Fruit fly (Drosophila melanogaster) whole organism, prepupa: ENCODE data around the gene Obp99c.
A peak's percentile ranks its signal among the peaks of the same experiment; 100 is the strongest.

Source experiments
- Blimp-1 ChIP-seq: fragments of 200-800 bp; sonication (Bioruptor generic); optimal IDR thresholded peaks from 3 replicates; lab custom pipeline; 2017; ENCODE audit warnings: missing biosample characterization, missing genetic modification characterization, mild to moderate bottlenecking, moderate library complexity, missing genetic modification reagents
- CG10631 ChIP-seq: fragments of 200-800 bp; sonication (Bioruptor generic); optimal IDR thresholded peaks from 2 replicates; lab custom pipeline; 2016; ENCODE audit warnings: missing biosample characterization, missing genetic modification characterization
- CG10669 ChIP-seq: fragments of 200-800 bp; sonication (Bioruptor generic); optimal IDR thresholded peaks from 3 replicates; lab custom pipeline; 2018; ENCODE audit warnings: missing biosample characterization, mild to moderate bottlenecking, missing genetic modification characterization, moderate library complexity
- CG15336 ChIP-seq: fragments of 200-800 bp; sonication (Bioruptor generic); IDR thresholded peaks from 2 replicates; pipeline ENCODE4 v1.3.6; 2022; ENCODE audit warnings: missing biosample characterization, missing genetic modification characterization
- CG1621 ChIP-seq: fragments of 200-800 bp; sonication (Bioruptor generic); optimal IDR thresholded peaks from 3 replicates; lab custom pipeline; 2018; ENCODE audit warnings: missing biosample characterization, mild to moderate bottlenecking, missing genetic modification characterization
- CG3032 ChIP-seq: fragments of 200-800 bp; optimal IDR thresholded peaks from 2 replicates; lab custom pipeline; 2019; ENCODE audit warnings: missing biosample characterization, mild to moderate bottlenecking, missing genetic modification characterization, moderate library complexity
- CG31627 ChIP-seq: fragments of 200-800 bp; sonication (Bioruptor generic); optimal IDR thresholded peaks from 3 replicates; lab custom pipeline; 2016; ENCODE audit warnings: missing biosample characterization, missing genetic modification characterization
- CG34406 ChIP-seq: fragments of 200-800 bp; sonication (Bioruptor generic); optimal IDR thresholded peaks from 3 replicates; lab custom pipeline; 2016; ENCODE audit warnings: missing biosample characterization, missing genetic modification characterization
- CG3919 ChIP-seq: fragments of 200-800 bp; sonication (Bioruptor generic); optimal IDR thresholded peaks from 3 replicates; lab custom pipeline; 2016; ENCODE audit warnings: missing biosample characterization, missing genetic modification characterization
- CG4318 ChIP-seq: fragments of 200-800 bp; sonication (Bioruptor generic); optimal IDR thresholded peaks from 3 replicates; lab custom pipeline; 2017; ENCODE audit warnings: missing biosample characterization, mild to moderate bottlenecking, missing genetic modification characterization
- CG6163 ChIP-seq: fragments of 200-800 bp; sonication (Bioruptor generic); IDR thresholded peaks from 3 replicates; pipeline ENCODE4 v1.3.6; 2022; ENCODE audit warnings: missing biosample characterization, missing genetic modification characterization
- CG6808 ChIP-seq: fragments of 200-800 bp; sonication (Bioruptor generic); optimal IDR thresholded peaks from 3 replicates; lab custom pipeline; 2017; ENCODE audit warnings: missing biosample characterization, missing genetic modification characterization, mild to moderate bottlenecking, moderate library complexity, missing genetic modification reagents
- CG6854 ChIP-seq: fragments of 200-800 bp; sonication (Bioruptor generic); optimal IDR thresholded peaks from 2 replicates; lab custom pipeline; 2017; ENCODE audit warnings: missing biosample characterization, mild to moderate bottlenecking, missing genetic modification characterization
- CG7368 ChIP-seq: fragments of 200-800 bp; sonication (Bioruptor generic); optimal IDR thresholded peaks from 3 replicates; lab custom pipeline; 2016; ENCODE audit warnings: missing biosample characterization, missing genetic modification characterization
- CG8119 ChIP-seq: fragments of 200-800 bp; sonication (Bioruptor generic); IDR thresholded peaks from 3 replicates; pipeline ENCODE4 v1.3.6; 2022; ENCODE audit warnings: missing biosample characterization, missing genetic modification characterization
- CG8319 ChIP-seq: fragments of 200-800 bp; sonication (Bioruptor generic); optimal IDR thresholded peaks from 3 replicates; lab custom pipeline; 2016; ENCODE audit warnings: missing biosample characterization, missing genetic modification characterization
- Eip75B ChIP-seq: fragments of 200-800 bp; sonication (Bioruptor generic); optimal IDR thresholded peaks from 3 replicates; lab custom pipeline; 2016; ENCODE audit warnings: missing biosample characterization, missing genetic modification characterization
- Eip78C ChIP-seq: fragments of 200-800 bp; sonication (Bioruptor generic); peaks from one replicate; lab custom pipeline; 2016; ENCODE audit warnings: missing biosample characterization, missing genetic modification characterization
- Ets21C ChIP-seq: fragments of 200-800 bp; sonication (Bioruptor generic); optimal IDR thresholded peaks from 3 replicates; lab custom pipeline; 2016; ENCODE audit warnings: missing biosample characterization, missing genetic modification characterization
- Ets96B ChIP-seq: fragments of 200-800 bp; optimal IDR thresholded peaks from 2 replicates; lab custom pipeline; 2019; ENCODE audit warnings: missing biosample characterization, mild to moderate bottlenecking, missing genetic modification characterization, moderate library complexity
- Gug ChIP-seq: fragments of 200-800 bp; sonication (Bioruptor generic); IDR thresholded peaks from 2 replicates; pipeline ENCODE4 v1.3.6; 2022; ENCODE audit warnings: missing biosample characterization, missing genetic modification characterization
- Hr38 ChIP-seq: sonication (Bioruptor generic); optimal IDR thresholded peaks from 2 replicates; lab custom pipeline; 2016; ENCODE audit warnings: missing biosample characterization, missing genetic modification characterization
- Hr39 ChIP-seq: fragments of 200-800 bp; sonication (Bioruptor generic); optimal IDR thresholded peaks from 2 replicates; lab custom pipeline; 2016; ENCODE audit warnings: missing biosample characterization, missing genetic modification characterization
- Hr4 ChIP-seq: fragments of 200-800 bp; sonication (Bioruptor generic); optimal IDR thresholded peaks from 3 replicates; lab custom pipeline; 2016; ENCODE audit warnings: missing biosample characterization, missing genetic modification characterization
- Met ChIP-seq: fragments of 200-800 bp; sonication (Bioruptor generic); optimal IDR thresholded peaks from 3 replicates; lab custom pipeline; 2016; ENCODE audit warnings: missing biosample characterization, missing genetic modification characterization
- OdsH ChIP-seq: fragments of 200-800 bp; sonication (Bioruptor generic); optimal IDR thresholded peaks from 3 replicates; lab custom pipeline; 2016; ENCODE audit warnings: missing biosample characterization, missing genetic modification characterization
- Smox ChIP-seq: fragments of 200-800 bp; sonication (Bioruptor generic); optimal IDR thresholded peaks from 3 replicates; lab custom pipeline; 2016; ENCODE audit warnings: missing biosample characterization, missing genetic modification characterization
- Sox102F ChIP-seq: fragments of 200-800 bp; sonication (Bioruptor generic); optimal IDR thresholded peaks from 2 replicates; lab custom pipeline; 2016; ENCODE audit warnings: missing biosample characterization, mild to moderate bottlenecking, missing genetic modification characterization
- Sox14 ChIP-seq: fragments of 200-800 bp; sonication (Bioruptor generic); optimal IDR thresholded peaks from 3 replicates; lab custom pipeline; 2016; ENCODE audit warnings: missing biosample characterization, missing genetic modification characterization
- Sox15 ChIP-seq: fragments of 200-800 bp; sonication (Bioruptor generic); optimal IDR thresholded peaks from 3 replicates; lab custom pipeline; 2016; ENCODE audit warnings: missing biosample characterization, missing genetic modification characterization
- acj6 ChIP-seq: fragments of 200-800 bp; sonication (Bioruptor generic); optimal IDR thresholded peaks from 3 replicates; lab custom pipeline; 2016; ENCODE audit warnings: missing biosample characterization, missing genetic modification characterization
- cyc ChIP-seq: fragments of 200-800 bp; sonication (Bioruptor generic); optimal IDR thresholded peaks from 3 replicates; lab custom pipeline; 2016; ENCODE audit warnings: missing biosample characterization, missing genetic modification characterization
- dac ChIP-seq: fragments of 200-800 bp; sonication (Bioruptor generic); optimal IDR thresholded peaks from 2 replicates; lab custom pipeline; 2017; ENCODE audit warnings: missing biosample characterization, mild to moderate bottlenecking, missing genetic modification characterization
- dsx ChIP-seq: fragments of 200-800 bp; optimal IDR thresholded peaks from 3 replicates; lab custom pipeline; 2019; ENCODE audit warnings: missing biosample characterization, mild to moderate bottlenecking, missing genetic modification characterization, moderate library complexity; ENCODE audit not compliant: poor library complexity, severe bottlenecking
- eg ChIP-seq: fragments of 200-800 bp; sonication (Bioruptor generic); IDR thresholded peaks from 3 replicates; pipeline ENCODE4 v1.3.6; 2022; ENCODE audit warnings: missing biosample characterization, missing genetic modification characterization
- esn ChIP-seq: fragments of 200-800 bp; sonication (Bioruptor generic); optimal IDR thresholded peaks from 2 replicates; lab custom pipeline; 2016; ENCODE audit warnings: missing biosample characterization, mild to moderate bottlenecking, missing genetic modification characterization, moderate library complexity
- fd59A ChIP-seq: fragments of 200-800 bp; sonication (Bioruptor generic); optimal IDR thresholded peaks from 2 replicates; lab custom pipeline; 2017; ENCODE audit warnings: missing biosample characterization, mild to moderate bottlenecking, missing genetic modification characterization, missing genetic modification reagents
- fd85E ChIP-seq: fragments of 200-800 bp; sonication (Bioruptor generic); optimal IDR thresholded peaks from 3 replicates; lab custom pipeline; 2016; ENCODE audit warnings: missing biosample characterization, missing genetic modification characterization
- fkh ChIP-seq: fragments of 200-800 bp; sonication (Bioruptor generic); optimal IDR thresholded peaks from 3 replicates; lab custom pipeline; 2017; ENCODE audit warnings: missing biosample characterization, mild to moderate bottlenecking, missing genetic modification characterization, moderate library complexity
- lz ChIP-seq: fragments of 200-800 bp; sonication (Bioruptor generic); optimal IDR thresholded peaks from 3 replicates; lab custom pipeline; 2016; ENCODE audit warnings: missing biosample characterization, missing genetic modification characterization
- net ChIP-seq: fragments of 200-800 bp; sonication (Bioruptor generic); optimal IDR thresholded peaks from 3 replicates; lab custom pipeline; 2016; ENCODE audit warnings: missing biosample characterization, missing genetic modification characterization
- pdm3 ChIP-seq: fragments of 200-800 bp; sonication (Bioruptor generic); optimal IDR thresholded peaks from 3 replicates; lab custom pipeline; 2016; ENCODE audit warnings: missing biosample characterization, missing genetic modification characterization
- salr ChIP-seq, 2 experiments: fragments of 200-800 bp; sonication (Bioruptor generic); optimal IDR thresholded peaks; 3 replicates each; lab custom pipeline; 2016 to 2018; ENCODE audit warnings: missing biosample characterization in 2 of 2, missing genetic modification characterization in 2 of 2, mild to moderate bottlenecking in 1 of 2
- spab ChIP-seq: fragments of 200-800 bp; sonication (Bioruptor generic); optimal IDR thresholded peaks from 2 replicates; lab custom pipeline; 2017; ENCODE audit warnings: missing biosample characterization, mild to moderate bottlenecking, missing genetic modification characterization, missing genetic modification reagents
- ss ChIP-seq, 2 experiments: fragments of 200-800 bp; sonication (Bioruptor generic); optimal IDR thresholded peaks; 2 replicates in 1 of 2; 3 replicates in 1 of 2; lab custom pipeline; 2017 to 2018; ENCODE audit warnings: mild to moderate bottlenecking in 2 of 2, missing biosample characterization in 2 of 2, missing genetic modification characterization in 2 of 2, moderate library complexity in 1 of 2
- svp ChIP-seq: fragments of 200-800 bp; sonication (Bioruptor generic); peaks from one replicate; lab custom pipeline; 2016; ENCODE audit warnings: missing biosample characterization, missing genetic modification characterization
- topi ChIP-seq: fragments of 200-800 bp; sonication (Bioruptor generic); optimal IDR thresholded peaks from 3 replicates; lab custom pipeline; 2016; ENCODE audit warnings: missing biosample characterization, missing genetic modification characterization
- vri ChIP-seq: fragments of 200-800 bp; sonication (Bioruptor generic); optimal IDR thresholded peaks from 3 replicates; lab custom pipeline; 2016; ENCODE audit warnings: missing biosample characterization, mild to moderate bottlenecking, missing genetic modification characterization

Gene Obp99c

dm6 chr3R:29686698-29687097 is 2.4 kb downstream of the Obp99c start:
- TF ChIP-seq CG6808 (GFP tag; lab: Kevin White, UChicago) (no peak), Blimp-1 (GFP tag; lab: Kevin White, UChicago) (no peak), Hr4 (GFP tag; lab: Kevin White, UChicago) (no peak), Sox14 (GFP tag; lab: Kevin White, UChicago) (no peak), CG6163 (GFP tag; lab: Robert Waterston, UW) (no peak), Eip78C (GFP tag; lab: Kevin White, UChicago) (peak; percentile 60), CG8119 (GFP tag; lab: Robert Waterston, UW) (no peak), CG10669 (no peak), CG10631 (no peak), Ets96B (tag; lab: Kevin White, UChicago) (no peak), Hr38 (GFP tag; lab: Kevin White, UChicago) (no peak), svp (GFP tag; lab: Kevin White, UChicago) (peak; percentile 96), esn (GFP tag; lab: Kevin White, UChicago) (no peak), eg (no peak), Eip75B (no peak)

- TF ChIP-seq esn (GFP tag; lab: Kevin White, UChicago), result no peak
- TF ChIP-seq CG10631, result no peak
- no peak for TF ChIP-seq OdsH (GFP tag; lab: Kevin White, UChicago)
- TF ChIP-seq Blimp-1 (GFP tag; lab: Kevin White, UChicago), result peak; percentile 99
- no peak for TF ChIP-seq pdm3
- TF ChIP-seq Ets21C (GFP tag; lab: Kevin White, UChicago), result no peak
- peak; percentile 19 for TF ChIP-seq CG6808 (GFP tag; lab: Kevin White, UChicago)
- no peak for TF ChIP-seq Eip75B
- TF ChIP-seq CG7368, result no peak
- TF ChIP-seq CG1621 (tag; lab: Kevin White, UChicago), result peak; percentile 45
- TF ChIP-seq spab (GFP tag; lab: Kevin White, UChicago), result no peak
- no peak for TF ChIP-seq Smox (GFP tag; lab: Kevin White, UChicago)
- peak; percentile 6 for TF ChIP-seq dsx (GFP tag; lab: Kevin White, UChicago)
- no peak for TF ChIP-seq Hr4 (GFP tag; lab: Kevin White, UChicago)
- no peak for TF ChIP-seq fd59A (GFP tag; lab: Kevin White, UChicago)
- TF ChIP-seq ss (GFP tag; optimal IDR thresholded peaks at IDR 0.05; lab: Kevin White, UChicago), result no peak
- TF ChIP-seq Sox14 (GFP tag; lab: Kevin White, UChicago), result no peak
- no peak for TF ChIP-seq CG3032 (tag; lab: Kevin White, UChicago)
- peak; percentile 14; the same call in 1 of the 3 replicates for TF ChIP-seq eg
- no peak for TF ChIP-seq Sox15 (GFP tag; lab: Kevin White, UChicago)
- TF ChIP-seq net, result no peak
- TF ChIP-seq CG8319 (GFP tag; lab: Kevin White, UChicago), result no peak
- no peak for TF ChIP-seq topi (GFP tag; lab: Kevin White, UChicago)
- TF ChIP-seq cyc (GFP tag; lab: Kevin White, UChicago), result no peak
- TF ChIP-seq CG8119 (GFP tag; lab: Robert Waterston, UW), result peak; percentile 63; the same call in 2 of the 3 replicates
- TF ChIP-seq lz (GFP tag; lab: Kevin White, UChicago), result no peak
- no peak for TF ChIP-seq CG34406 (GFP tag; lab: Kevin White, UChicago)
- TF ChIP-seq CG4318 (GFP tag; lab: Kevin White, UChicago), result no peak
- no peak for TF ChIP-seq CG31627 (GFP tag; lab: Kevin White, UChicago)
- TF ChIP-seq salr (GFP tag; optimal IDR thresholded peaks at IDR 0.05; lab: Kevin White, UChicago), result no peak
- no peak for TF ChIP-seq CG10669
- no peak for TF ChIP-seq acj6 (GFP tag; lab: Kevin White, UChicago)
- TF ChIP-seq Hr39 (GFP tag; lab: Kevin White, UChicago), result no peak
- peak; percentile 28 for TF ChIP-seq CG3919 (GFP tag; lab: Kevin White, UChicago)
- TF ChIP-seq CG15336 (GFP tag; lab: Robert Waterston, UW), result peak; percentile 73
- TF ChIP-seq Sox102F (GFP tag; lab: Kevin White, UChicago), result peak; percentile 51
- TF ChIP-seq Met (GFP tag; lab: Kevin White, UChicago), result no peak
- TF ChIP-seq CG6854, result peak; percentile 72
- peak; percentile 5 for TF ChIP-seq fd85E (GFP tag; lab: Kevin White, UChicago)
- no peak for TF ChIP-seq fkh (GFP tag; lab: Kevin White, UChicago)
- no peak for TF ChIP-seq Ets96B (tag; lab: Kevin White, UChicago)
- no peak for TF ChIP-seq vri
- TF ChIP-seq dac, result no peak
- peak; percentile 90 for TF ChIP-seq svp (GFP tag; lab: Kevin White, UChicago)
- no peak for TF ChIP-seq Gug (GFP tag; lab: Robert Waterston, UW)
- peak; percentile 24; the same call in 1 of the 3 replicates for TF ChIP-seq CG6163 (GFP tag; lab: Robert Waterston, UW)
- TF ChIP-seq Eip78C (GFP tag; lab: Kevin White, UChicago), result peak; percentile 55
Measured at dm6 chr3R:29682152-29682600, 6.9 kb downstream of the Obp99c start, which contains the start of the genes CG7582 and Gycalpha99B. CG7582 (minus strand) TSS chr3R:29682278. Gycalpha99B (plus strand) TSS chr3R:29682503.
